Fruit fly (Drosophila melanogaster) whole organism, embryonic: ENCODE measurements around the gene Lcp65Ag3.

Experiments used
- CG10274 ChIP-seq: fragments of 200-800 bp; sonication (Bioruptor generic); optimal IDR thresholded peaks from 3 replicates; lab custom pipeline; 2017; ENCODE audit warnings: missing biosample characterization, mild to moderate bottlenecking, missing genetic modification characterization
- CG11723 ChIP-seq: fragments of 200-800 bp; sonication (Bioruptor generic); optimal IDR thresholded peaks from 2 replicates; lab custom pipeline; 2017; ENCODE audit warnings: missing biosample characterization, mild to moderate bottlenecking, missing genetic modification characterization
- CG12155 ChIP-seq: fragments of 200-800 bp; sonication (Bioruptor generic); optimal IDR thresholded peaks from 3 replicates; lab custom pipeline; 2016; ENCODE audit warnings: missing biosample characterization, missing genetic modification characterization
- CG1233 ChIP-seq: fragments of 200-800 bp; sonication (Bioruptor generic); optimal IDR thresholded peaks from 4 replicates; lab custom pipeline; 2018; ENCODE audit warnings: missing biosample characterization, mild to moderate bottlenecking, missing genetic modification characterization
- CG12659 ChIP-seq: fragments of 200-800 bp; sonication (Bioruptor generic); optimal IDR thresholded peaks from 3 replicates; lab custom pipeline; 2017; ENCODE audit warnings: mild to moderate bottlenecking, missing biosample characterization, missing genetic modification reagents, missing genetic modification characterization
- CG13296 ChIP-seq: fragments of 200-800 bp; sonication (Bioruptor generic); optimal IDR thresholded peaks from 3 replicates; lab custom pipeline; 2018; ENCODE audit warnings: missing biosample characterization, mild to moderate bottlenecking, missing genetic modification characterization
- CG14710 ChIP-seq: fragments of 200-800 bp; sonication (Bioruptor generic); optimal IDR thresholded peaks from 3 replicates; lab custom pipeline; 2019; ENCODE audit warnings: missing biosample characterization, mild to moderate bottlenecking, missing genetic modification characterization, moderate library complexity
- CG1602 ChIP-seq: fragments of 200-800 bp; sonication (Bioruptor generic); optimal IDR thresholded peaks from 3 replicates; lab custom pipeline; 2016; ENCODE audit warnings: missing biosample characterization, missing genetic modification characterization
- CG17612 ChIP-seq: fragments of 200-800 bp; sonication (Bioruptor generic); IDR thresholded peaks from 2 replicates; pipeline ENCODE4 v1.3.6; 2022; ENCODE audit warnings: missing biosample characterization, missing genetic modification characterization
- CG2712 ChIP-seq: fragments of 200-800 bp; optimal IDR thresholded peaks from 3 replicates; lab custom pipeline; 2019; ENCODE audit warnings: missing biosample characterization, mild to moderate bottlenecking, missing genetic modification characterization, moderate library complexity
- CG2875 ChIP-seq: fragments of 200-800 bp; sonication (Bioruptor generic); optimal IDR thresholded peaks from 2 replicates; lab custom pipeline; 2017; ENCODE audit warnings: missing biosample characterization, mild to moderate bottlenecking, missing genetic modification characterization, missing genetic modification reagents
- CG30020 ChIP-seq: fragments of 200-800 bp; optimal IDR thresholded peaks from 2 replicates; lab custom pipeline; 2019; ENCODE audit warnings: missing biosample characterization, mild to moderate bottlenecking, missing genetic modification characterization, moderate library complexity
- CG30431 ChIP-seq: fragments of 200-800 bp; sonication (Bioruptor generic); optimal IDR thresholded peaks from 2 replicates; lab custom pipeline; 2017; ENCODE audit warnings: missing biosample characterization, missing genetic modification characterization
- CG3163 ChIP-seq: fragments of 200-800 bp; sonication (Bioruptor generic); optimal IDR thresholded peaks from 3 replicates; lab custom pipeline; 2016; ENCODE audit warnings: missing biosample characterization, missing genetic modification characterization
- CG34422 ChIP-seq: fragments of 200-800 bp; sonication (Bioruptor generic); IDR thresholded peaks from 3 replicates; pipeline ENCODE4 v1.3.6; 2022; ENCODE audit warnings: missing biosample characterization, missing genetic modification characterization
- CG42726 ChIP-seq: fragments of 200-800 bp; sonication (Bioruptor generic); IDR thresholded peaks from 2 replicates; pipeline ENCODE4 v1.3.6; 2022; ENCODE audit warnings: missing biosample characterization, missing genetic modification characterization; ENCODE audit not compliant: partially characterized antibody
- CG4328 ChIP-seq: fragments of 200-800 bp; sonication (Bioruptor generic); optimal IDR thresholded peaks from 3 replicates; lab custom pipeline; 2017; ENCODE audit warnings: missing biosample characterization, missing genetic modification reagents, missing genetic modification characterization
- CG6654 ChIP-seq: fragments of 200-800 bp; sonication (Bioruptor generic); optimal IDR thresholded peaks from 2 replicates; lab custom pipeline; 2017; ENCODE audit warnings: missing biosample characterization, mild to moderate bottlenecking, missing genetic modification characterization
- CG7271 ChIP-seq: fragments of 200-800 bp; sonication (Bioruptor generic); optimal IDR thresholded peaks from 2 replicates; lab custom pipeline; 2018; ENCODE audit warnings: missing biosample characterization, mild to moderate bottlenecking, missing genetic modification characterization, moderate library complexity
- CG7839 ChIP-seq: fragments of 200-800 bp; sonication (Bioruptor generic); optimal IDR thresholded peaks from 3 replicates; lab custom pipeline; 2018; ENCODE audit warnings: missing biosample characterization, mild to moderate bottlenecking, missing genetic modification characterization, moderate library complexity
- CG8944 ChIP-seq: fragments of 200-800 bp; sonication (Bioruptor generic); optimal IDR thresholded peaks from 3 replicates; lab custom pipeline; 2016; ENCODE audit warnings: missing biosample characterization, missing genetic modification characterization
- CG9797 ChIP-seq: fragments of 200-800 bp; sonication (Bioruptor generic); optimal IDR thresholded peaks from 3 replicates; lab custom pipeline; 2018; ENCODE audit warnings: missing biosample characterization, mild to moderate bottlenecking, missing genetic modification characterization
- CrebB ChIP-seq: fragments of 200-800 bp; sonication (Bioruptor generic); optimal IDR thresholded peaks from 3 replicates; lab custom pipeline; 2018; ENCODE audit warnings: missing biosample characterization, mild to moderate bottlenecking, missing genetic modification characterization
- Dfd ChIP-seq, 2 experiments: fragments of >200 bp; optimal IDR thresholded peaks; 2 replicates each; lab custom pipeline; 2017; ENCODE audit warnings: missing biosample characterization in 2 of 2, missing genetic modification characterization in 2 of 2
- Dref ChIP-seq: fragments of 200-800 bp; sonication (Bioruptor generic); IDR thresholded peaks from 2 replicates; pipeline ENCODE4 v1.3.6; 2022; ENCODE audit warnings: missing biosample characterization, missing genetic modification characterization
- Drgx ChIP-seq: fragments of 200-800 bp; sonication (Bioruptor generic); IDR thresholded peaks from 2 replicates; pipeline ENCODE4 v1.3.6; 2022; ENCODE audit warnings: missing biosample characterization, missing genetic modification characterization
- Hey ChIP-seq: fragments of 200-800 bp; sonication (Bioruptor generic); optimal IDR thresholded peaks from 3 replicates; lab custom pipeline; 2018; ENCODE audit warnings: missing biosample characterization, mild to moderate bottlenecking, missing genetic modification characterization
- Hsf ChIP-seq: fragments of 200-800 bp; sonication (Bioruptor generic); optimal IDR thresholded peaks from 3 replicates; lab custom pipeline; 2016; ENCODE audit warnings: missing biosample characterization, missing genetic modification characterization
- Meics ChIP-seq: fragments of 200-800 bp; sonication (Bioruptor generic); optimal IDR thresholded peaks from 2 replicates; lab custom pipeline; 2017; ENCODE audit warnings: missing biosample characterization, mild to moderate bottlenecking, missing genetic modification characterization
- Mrtf ChIP-seq: fragments of 200-800 bp; sonication (Bioruptor generic); IDR thresholded peaks from 3 replicates; pipeline ENCODE4 v1.3.6; 2022; ENCODE audit warnings: missing biosample characterization, missing genetic modification characterization
- Oli ChIP-seq: fragments of 200-800 bp; sonication (Bioruptor generic); optimal IDR thresholded peaks from 2 replicates; lab custom pipeline; 2018; ENCODE audit warnings: missing biosample characterization, mild to moderate bottlenecking, missing genetic modification characterization, moderate library complexity
- Sry-δ ChIP-seq: fragments of 200-800 bp; sonication (Bioruptor generic); optimal IDR thresholded peaks from 2 replicates; lab custom pipeline; 2016; ENCODE audit warnings: missing biosample characterization, missing genetic modification characterization
- Usf ChIP-seq: fragments of 200-800 bp; sonication (Bioruptor generic); optimal IDR thresholded peaks from 2 replicates; lab custom pipeline; 2017; ENCODE audit warnings: missing genotype, missing biosample characterization, missing genetic modification characterization
- ab ChIP-seq: fragments of 200-800 bp; sonication (Bioruptor generic); optimal IDR thresholded peaks from 2 replicates; lab custom pipeline; 2016; ENCODE audit warnings: missing biosample characterization, missing genetic modification characterization
- bsh ChIP-seq, 2 experiments: fragments of 200-800 bp; sonication (Bioruptor generic); optimal IDR thresholded peaks; 2 replicates each; lab custom pipeline; 2017 to 2018; ENCODE audit warnings: mild to moderate bottlenecking in 2 of 2, missing biosample characterization in 2 of 2, missing genetic modification characterization in 2 of 2, moderate library complexity in 1 of 2
- caup ChIP-seq: fragments of 200-800 bp; sonication (Bioruptor generic); optimal IDR thresholded peaks from 3 replicates; lab custom pipeline; 2017; ENCODE audit warnings: missing biosample characterization, mild to moderate bottlenecking, missing genetic modification characterization, moderate library complexity; ENCODE audit not compliant: severe bottlenecking
- fu2 ChIP-seq: fragments of 200-800 bp; sonication (Bioruptor generic); optimal IDR thresholded peaks from 2 replicates; lab custom pipeline; 2016; ENCODE audit warnings: missing biosample characterization, missing genetic modification characterization
- gsb-n ChIP-seq: fragments of 200-800 bp; sonication (Bioruptor generic); optimal IDR thresholded peaks from 3 replicates; lab custom pipeline; 2018; ENCODE audit warnings: missing biosample characterization, mild to moderate bottlenecking, missing genetic modification characterization
- jigr1 ChIP-seq: fragments of 200-800 bp; sonication (Bioruptor generic); IDR thresholded peaks from 3 replicates; pipeline ENCODE4 v1.3.6; 2022; ENCODE audit warnings: missing biosample characterization, missing genetic modification characterization
- klu ChIP-seq: fragments of 200-800 bp; sonication (Bioruptor generic); IDR thresholded peaks from 2 replicates; pipeline ENCODE4 v1.3.6; 2022; ENCODE audit warnings: missing biosample characterization, missing genetic modification characterization
- mam ChIP-seq: fragments of 200-800 bp; sonication (Bioruptor generic); optimal IDR thresholded peaks from 3 replicates; lab custom pipeline; 2016; ENCODE audit warnings: missing biosample characterization, missing genetic modification characterization
- pan ChIP-seq, 4 experiments: fragments of >200 bp in 3 of 4; fragments of 200-800 bp in 1 of 4; sonication (Bioruptor generic) in 1 of 4; optimal IDR thresholded peaks in 3 of 4; IDR thresholded peaks in 1 of 4; 2 replicates each; pipeline versions ENCODE4 v1.3.6 to Lab custom; 2017 to 2022; ENCODE audit warnings: missing biosample characterization in 2 of 4, missing genetic modification characterization in 2 of 4, mixed read lengths in 1 of 4
- peb ChIP-seq: fragments of 200-800 bp; sonication (Bioruptor generic); IDR thresholded peaks from 2 replicates; pipeline ENCODE4 v1.3.6; 2022; ENCODE audit warnings: missing biosample characterization, missing genetic modification characterization
- pnt ChIP-seq: fragments of 200-800 bp; sonication (Bioruptor generic); optimal IDR thresholded peaks from 3 replicates; lab custom pipeline; 2016; ENCODE audit warnings: missing biosample characterization, missing genetic modification characterization
- pum ChIP-seq: fragments of 200-800 bp; sonication (Bioruptor generic); optimal IDR thresholded peaks from 2 replicates; lab custom pipeline; 2016; ENCODE audit warnings: missing biosample characterization, missing genetic modification characterization
- rib ChIP-seq: fragments of 200-800 bp; sonication (Bioruptor generic); IDR thresholded peaks from 2 replicates; pipeline ENCODE4 v1.3.6; 2022; ENCODE audit warnings: missing biosample characterization, missing genetic modification characterization
- row ChIP-seq: fragments of 200-800 bp; sonication (Bioruptor generic); IDR thresholded peaks from 3 replicates; pipeline ENCODE4 v1.3.6; 2022; ENCODE audit warnings: missing biosample characterization, missing genetic modification characterization
- seq ChIP-seq: fragments of 200-800 bp; sonication (Bioruptor generic); IDR thresholded peaks from 2 replicates; pipeline ENCODE4 v1.3.6; 2022; ENCODE audit warnings: missing biosample characterization, missing genetic modification characterization
- sqz ChIP-seq: fragments of 200-800 bp; sonication (Bioruptor generic); optimal IDR thresholded peaks from 3 replicates; lab custom pipeline; 2018; ENCODE audit warnings: missing biosample characterization, mild to moderate bottlenecking, missing genetic modification characterization
- zen ChIP-seq: fragments of 200-800 bp; sonication (Bioruptor generic); optimal IDR thresholded peaks from 3 replicates; lab custom pipeline; 2018; ENCODE audit warnings: missing biosample characterization, mild to moderate bottlenecking, missing genetic modification characterization, moderate library complexity

Gene Lcp65Ag3

DNA sequence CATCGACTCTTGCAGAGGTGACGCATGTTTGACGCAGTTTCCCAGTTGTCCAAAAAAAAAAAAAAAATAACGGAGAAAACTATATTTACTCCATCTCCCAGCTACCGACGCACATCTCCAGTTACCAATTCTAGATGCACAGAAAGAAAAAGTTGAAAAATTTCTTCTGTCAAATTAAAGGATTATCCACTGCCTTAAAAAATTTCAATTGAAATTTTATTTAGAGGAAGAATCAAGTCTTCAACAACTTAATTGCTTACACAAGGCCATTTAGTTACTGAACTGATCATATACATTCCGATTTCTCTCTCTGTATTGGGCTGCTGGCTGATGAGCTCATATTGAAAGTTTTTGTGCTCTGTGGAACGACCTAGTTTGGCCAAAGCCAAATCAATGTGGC lies 44.8 kb downstream of the Lcp65Ag3 start (continued):
- peak; percentile 12 for TF ChIP-seq pnt (GFP tag; lab: Kevin White, UChicago)
- TF ChIP-seq CG3163 (GFP tag; lab: Kevin White, UChicago), result no peak
- peak; percentile 7 for TF ChIP-seq Hsf (GFP tag; lab: Kevin White, UChicago)
- TF ChIP-seq Dfd (GFP tag; optimal IDR thresholded peaks at IDR 0.05; lab: Kevin White, UChicago), result no peak
- no peak for TF ChIP-seq caup
- TF ChIP-seq CG1233 (GFP tag; lab: Kevin White, UChicago), result no peak
- peak; percentile 57 for TF ChIP-seq row (GFP tag; lab: Robert Waterston, UW)
- TF ChIP-seq seq (GFP tag; lab: Robert Waterston, UW), result no peak
- TF ChIP-seq pan (optimal IDR thresholded peaks at IDR 0.05; lab: Kevin White, UChicago), result no peak
- TF ChIP-seq pan (GFP tag; optimal IDR thresholded peaks at IDR 0.05 in 1 of 2, IDR thresholded peaks at IDR 0.05 in 1 of 2), result no peak
- TF ChIP-seq CG10274 (GFP tag; lab: Kevin White, UChicago), result no peak
- no peak for TF ChIP-seq gsb-n
- TF ChIP-seq mam (GFP tag; lab: Kevin White, UChicago), result peak; percentile 47
- TF ChIP-seq CG30020, result no peak
- TF ChIP-seq CG12155 (GFP tag; lab: Kevin White, UChicago), result peak; percentile 23
- no peak for TF ChIP-seq fu2
- TF ChIP-seq peb (GFP tag; lab: Robert Waterston, UW), result no peak
- no peak for TF ChIP-seq CG4328 (GFP tag; lab: Kevin White, UChicago)
- peak; percentile 6 for TF ChIP-seq CG1602 (GFP tag; lab: Kevin White, UChicago)
- no peak for TF ChIP-seq CG2875 (GFP tag; lab: Kevin White, UChicago)
- no peak for TF ChIP-seq jigr1 (GFP tag; lab: Robert Waterston, UW)
- TF ChIP-seq CG11723 (GFP tag; lab: Kevin White, UChicago), result no peak
- TF ChIP-seq, all 482 proteins: peak for 83

DNA sequence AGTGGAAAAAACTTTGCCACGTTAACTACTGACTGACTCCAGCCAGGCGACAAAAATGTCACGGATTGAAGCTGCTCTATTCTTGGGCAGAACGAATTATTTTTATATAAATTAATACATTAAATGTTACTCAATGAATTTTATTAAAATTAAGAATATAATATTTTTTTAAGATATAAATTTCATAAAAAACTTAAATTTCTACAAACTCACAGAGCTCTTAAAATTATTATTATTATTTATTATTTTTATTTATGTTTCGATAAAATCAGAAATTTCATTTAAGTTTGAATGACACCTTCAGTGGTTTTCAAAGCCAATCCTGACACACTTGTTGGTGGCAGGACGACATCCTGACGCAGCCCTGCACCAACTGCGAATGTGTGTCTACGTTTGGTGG lies 45.6 kb downstream of the Lcp65Ag3 start:
- TF ChIP-seq CG11723 (GFP tag; lab: Kevin White, UChicago), result no peak
- TF ChIP-seq klu (GFP tag; lab: Robert Waterston, UW), result no peak
- TF ChIP-seq CG7839 (tag; lab: Kevin White, UChicago), result peak; percentile 50
- TF ChIP-seq CG7271 (tag; lab: Kevin White, UChicago), result no peak
- TF ChIP-seq CG6654 (GFP tag; lab: Kevin White, UChicago), result no peak
- TF ChIP-seq CG30431, result no peak
- TF ChIP-seq CG9797, result no peak
- TF ChIP-seq CrebB (tag; lab: Kevin White, UChicago), result no peak
- no peak for TF ChIP-seq Drgx (GFP tag; lab: Robert Waterston, UW)
- no peak for TF ChIP-seq zen (tag; lab: Kevin White, UChicago)
- no peak for TF ChIP-seq rib (GFP tag; lab: Robert Waterston, UW)
- peak in 1 of 2 experiments; percentile 70 for TF ChIP-seq bsh (GFP tag; optimal IDR thresholded peaks at IDR 0.05; lab: Kevin White, UChicago)
- no peak for TF ChIP-seq CG13296 (GFP tag; lab: Kevin White, UChicago)
- TF ChIP-seq Usf, result no peak
- TF ChIP-seq CG2712 (tag; lab: Kevin White, UChicago), result peak; percentile 58
- TF ChIP-seq CG34422, result no peak
- no peak for TF ChIP-seq Hey
- peak; percentile 47 for TF ChIP-seq Meics
- TF ChIP-seq CG12659 (GFP tag; lab: Kevin White, UChicago), result peak; percentile 9
- no peak for TF ChIP-seq CG2875 (GFP tag; lab: Kevin White, UChicago)
- no peak for TF ChIP-seq Mrtf (GFP tag; lab: Robert Waterston, UW)
- TF ChIP-seq CG14710 (tag; lab: Kevin White, UChicago), result peak; percentile 19
- TF ChIP-seq Dref (GFP tag; lab: Robert Waterston, UW), result no peak
- peak; percentile 12 for TF ChIP-seq Oli (tag; lab: Kevin White, UChicago)
- TF ChIP-seq Sry-δ, result no peak
- TF ChIP-seq sqz (GFP tag; lab: Kevin White, UChicago), result peak; percentile 23
- no peak for TF ChIP-seq ab (GFP tag; lab: Kevin White, UChicago)
- no peak for TF ChIP-seq CG42726 (GFP tag; lab: Robert Waterston, UW)
- TF ChIP-seq pum (GFP tag; lab: Kevin White, UChicago), result no peak
- TF ChIP-seq CG8944 (GFP tag; lab: Kevin White, UChicago), result no peak
- no peak for TF ChIP-seq CG17612 (GFP tag; lab: Robert Waterston, UW)
